Fruit fly (Drosophila melanogaster): ENCODE measurements around the gene Pdk1.

The Pdk1 gene

dm6 chr3L:85204-85811 is 43.9 kb upstream of the Pdk1 start (continued):
- TF ChIP-seq Meics (GFP tag; optimal IDR thresholded peaks at IDR 0.05): peak; percentile 16
- TF ChIP-seq CG15479 (GFP tag; optimal IDR thresholded peaks at IDR 0.05): peak; percentile 60
- peak; percentile 1 for TF ChIP-seq Fer3 (tag; optimal IDR thresholded peaks at IDR 0.05)
- peak; percentile 88 for TF ChIP-seq nerfin-1 (tag; optimal IDR thresholded peaks at IDR 0.05)
- TF ChIP-seq CG12769 (tag; optimal IDR thresholded peaks at IDR 0.05): peak; percentile 44
- peak; percentile 32 for TF ChIP-seq CG34376 (GFP tag; optimal IDR thresholded peaks at IDR 0.05)
- TF ChIP-seq CG13894 (tag; optimal IDR thresholded peaks at IDR 0.05): peak; percentile 49
- TF ChIP-seq Dbx (GFP tag; IDR thresholded peaks at IDR 0.05): 0 out of 3 replicates have a peak, but pooled peaks have one; percentile 19
- TF ChIP-seq B-H2 (GFP tag; optimal IDR thresholded peaks at IDR 0.05): peak; percentile 47
- TF ChIP-seq CG6854 (GFP tag; optimal IDR thresholded peaks at IDR 0.05): peak; percentile 19
- TF ChIP-seq her (GFP tag; optimal IDR thresholded peaks at IDR 0.05): no peak
- TF ChIP-seq PHDP (tag; optimal IDR thresholded peaks at IDR 0.05): peak; percentile 16
- peak; percentile 19 for TF ChIP-seq CG2678 (tag; optimal IDR thresholded peaks at IDR 0.05)
- peak; percentile 65 for TF ChIP-seq nom (GFP tag; optimal IDR thresholded peaks at IDR 0.05)
- TF ChIP-seq MTF-1 (GFP tag; optimal IDR thresholded peaks at IDR 0.05; ENCODE audit: borderline replicate concordance): peak; percentile 29
- TF ChIP-seq Hr78 (GFP tag; optimal IDR thresholded peaks at IDR 0.05): peak in 1 of 2 experiments; percentile 10
- TF ChIP-seq tup (GFP tag; optimal IDR thresholded peaks at IDR 0.05): no peak
- peak; percentile 21 for TF ChIP-seq grn (GFP tag; optimal IDR thresholded peaks at IDR 0.05)
- TF ChIP-seq CG8290 (GFP tag; optimal IDR thresholded peaks at IDR 0.05): no peak
- peak in 1 of 2 experiments; percentile 74 for TF ChIP-seq CG8290 (tag; optimal IDR thresholded peaks at IDR 0.05)

dm6 chr3L:86937-87336 is 42.3 kb upstream of the Pdk1 start:
- TF ChIP-seq maf-S (GFP tag; optimal IDR thresholded peaks at IDR 0.05) (no peak), D (optimal IDR thresholded peaks at IDR 0.05) (no peak), D (GFP tag; optimal IDR thresholded peaks at IDR 0.05) (no peak), gcm (GFP tag; optimal IDR thresholded peaks at IDR 0.05) (peak; percentile 51), ham (GFP tag; IDR thresholded peaks at IDR 0.05) (no peak), Hsf (GFP tag; optimal IDR thresholded peaks at IDR 0.05) (no peak), CG9797 (GFP tag; optimal IDR thresholded peaks at IDR 0.05) (no peak), Elba2 (GFP tag; optimal IDR thresholded peaks at IDR 0.05) (no peak), CG13624 (GFP tag; optimal IDR thresholded peaks at IDR 0.05) (no peak), Vsx1 (GFP tag; optimal IDR thresholded peaks at IDR 0.05) (no peak)

dm6 chr3L:90885-91284 is 38.4 kb upstream of the Pdk1 start:
- peak; percentile 47; the same call in 1 of the 3 replicates for TF ChIP-seq CG7963 (GFP tag; IDR thresholded peaks at IDR 0.05; ENCODE audit: partially characterized antibody)
- peak; percentile 34 for TF ChIP-seq D19B (GFP tag; optimal IDR thresholded peaks at IDR 0.05)
- TF ChIP-seq CG32532 (GFP tag; IDR thresholded peaks at IDR 0.05): peak; percentile 15; the same call in 1 of the 2 replicates
- peak; percentile 30; the same call in 1 of the 3 replicates for TF ChIP-seq CG2199 (GFP tag; IDR thresholded peaks at IDR 0.05)
- TF ChIP-seq CG3995 (GFP tag; optimal IDR thresholded peaks at IDR 0.05): no peak
- no peak for TF ChIP-seq Sin3A (optimal IDR thresholded peaks at IDR 0.05)
- no peak for TF ChIP-seq lmd (GFP tag; IDR thresholded peaks at IDR 0.05)
- TF ChIP-seq tna (GFP tag; IDR thresholded peaks at IDR 0.05; ENCODE audit: partially characterized antibody): 0 out of 2 replicates have a peak, but pooled peaks have one; percentile 27
- peak; percentile 61 for TF ChIP-seq CG16813 (GFP tag; IDR thresholded peaks at IDR 0.05; ENCODE audit: partially characterized antibody)
- TF ChIP-seq Med (GFP tag): peak; percentile 20
- TF ChIP-seq CG6791 (GFP tag; IDR thresholded peaks at IDR 0.05; ENCODE audit: partially characterized antibody): peak; percentile 59; the same call in 1 of the 3 replicates
- TF ChIP-seq D19A (tag; optimal IDR thresholded peaks at IDR 0.05): peak; percentile 42
- TF ChIP-seq CG8478 (optimal IDR thresholded peaks at IDR 0.05): no peak
- peak; percentile 74; the same call in 2 of the 3 replicates for TF ChIP-seq HLH4C (GFP tag; IDR thresholded peaks at IDR 0.05; ENCODE audit: partially characterized antibody)
- no peak for TF ChIP-seq CG8290 (GFP tag; optimal IDR thresholded peaks at IDR 0.05)
- TF ChIP-seq CG8290 (tag; optimal IDR thresholded peaks at IDR 0.05): peak in 1 of 2 experiments; percentile 19
- TF ChIP-seq Blimp-1 (GFP tag; optimal IDR thresholded peaks at IDR 0.05): peak; percentile 62
- peak; percentile 10; the same call in 1 of the 2 replicates for TF ChIP-seq Bgb (GFP tag; IDR thresholded peaks at IDR 0.05; ENCODE audit: partially characterized antibody)

Data from whole organism, embryonic.